Worm (Caenorhabditis elegans): ENCODE measurements around the gene unc-26.

- TF ChIP-seq hmg-11 (tag; optimal IDR thresholded peaks at IDR 0.05): no peak
- no peak for TF ChIP-seq ztf-4 (tag; optimal IDR thresholded peaks at IDR 0.05)
- TF ChIP-seq pha-4 (tag; optimal IDR thresholded peaks at IDR 0.05): no peak
- TF ChIP-seq unc-62 (GFP tag; optimal IDR thresholded peaks at IDR 0.05): no peak
- TF ChIP-seq ceh-82 (tag; optimal IDR thresholded peaks at IDR 0.05): no peak
- no peak for TF ChIP-seq fkh-2 (tag; optimal IDR thresholded peaks at IDR 0.05)
- TF ChIP-seq nhr-12 (tag; optimal IDR thresholded peaks at IDR 0.05): no peak
Observed at ce11 chrIV:13315344-13315743, 43.0 kb upstream of the unc-26 start, which contains the start of gene fat-1.

All from whole organism, L3 larva.